Worm (Caenorhabditis elegans) whole organism, late embryonic: Measurements from ENCODE around the gene exc-14.

Experiments used
- Y22D7AL.16 ChIP-seq: sonication (generic microtip); optimal IDR thresholded peaks from 2 replicates; lab custom pipeline; 2016; ENCODE audit warnings: missing genetic modification characterization, missing compliant biosample characterization
- ceh-34 ChIP-seq: sonication (generic microtip); optimal IDR thresholded peaks from 2 replicates; lab custom pipeline; 2016; ENCODE audit warnings: mild to moderate bottlenecking, missing genetic modification characterization, missing compliant biosample characterization
- ceh-9 ChIP-seq: sonication (generic microtip); optimal IDR thresholded peaks from 2 replicates; lab custom pipeline; 2016; ENCODE audit warnings: mild to moderate bottlenecking, missing genetic modification characterization, inconsistent platforms, missing compliant biosample characterization
- elt-2 ChIP-seq: sonication (generic microtip); optimal IDR thresholded peaks from 2 replicates; lab custom pipeline; 2016; ENCODE audit warnings: missing genetic modification reagents, missing genetic modification characterization, missing compliant biosample characterization
- lin-11 ChIP-seq: fragments of 200-800 bp; sonication (Bioruptor generic); optimal IDR thresholded peaks from 2 replicates; lab custom pipeline; 2018; ENCODE audit warnings: mild to moderate bottlenecking, missing genetic modification characterization, missing compliant biosample characterization
- nhr-11 ChIP-seq: fragments of 150-350 bp; optimal IDR thresholded peaks from 2 replicates; lab custom pipeline; 2014; ENCODE audit warnings: missing biosample characterization, missing genetic modification characterization
- nhr-232 ChIP-seq: sonication (generic microtip); optimal IDR thresholded peaks from 2 replicates; lab custom pipeline; 2016; ENCODE audit warnings: missing genetic modification characterization, missing compliant biosample characterization
- pha-4 ChIP-seq: fragments of 150-350 bp; optimal IDR thresholded peaks from 2 replicates; lab custom pipeline; 2018; ENCODE audit warnings: missing biosample characterization, missing genetic modification reagents, missing genetic modification characterization

DNA sequence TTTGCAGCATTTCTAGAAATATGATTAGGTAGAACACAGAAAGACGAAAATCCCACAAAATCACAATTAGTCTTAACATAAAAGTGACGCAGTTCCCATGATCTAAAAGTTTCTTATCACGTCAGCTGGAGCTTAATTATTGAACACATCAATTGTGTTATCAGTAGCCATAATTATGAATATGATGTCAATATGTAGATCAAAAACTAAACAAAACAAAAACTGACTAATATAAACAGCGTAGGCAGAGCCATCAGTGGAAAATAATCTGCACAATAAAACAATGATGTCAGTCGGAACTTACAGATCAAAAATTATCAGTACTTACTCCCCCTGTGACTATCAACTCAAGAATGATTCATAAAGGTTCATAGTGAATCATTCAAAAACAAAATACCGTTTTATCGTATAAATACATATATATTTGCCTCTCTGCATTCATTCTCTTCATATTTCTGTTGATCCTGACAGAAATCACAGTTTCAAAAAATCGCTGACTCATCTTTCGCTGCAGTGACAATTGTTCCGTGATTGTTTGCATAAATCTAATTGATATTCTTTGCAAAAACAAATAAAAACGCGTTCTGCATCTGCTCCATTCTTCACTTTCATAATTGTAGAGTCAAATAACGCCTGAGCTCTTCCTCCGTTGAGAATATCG, 33.7 kb downstream of the exc-14 start, which contains the start of gene srr-6:
- TF ChIP-seq nhr-11 (tag; lab: Kevin White, UChicago), result no peak
- no peak for TF ChIP-seq ceh-9 (tag; lab: Kevin White, UChicago)
- TF ChIP-seq lin-11 (tag; lab: Kevin White, UChicago), result no peak
- no peak for TF ChIP-seq nhr-232
- TF ChIP-seq Y22D7AL.16 (tag; lab: Kevin White, UChicago), result no peak
- no peak for TF ChIP-seq ceh-34 (tag; lab: Kevin White, UChicago)
- peak; percentile 80 for TF ChIP-seq elt-2
- no peak for TF ChIP-seq pha-4 (tag; lab: Kevin White, UChicago)
